Fruit fly (Drosophila melanogaster) whole organism: ENCODE data around the gene Taf1.

Experiments
- CG8478 ChIP-seq: fragments of >200 bp; optimal IDR thresholded peaks from 2 replicates; lab custom pipeline; 2018; ENCODE audit warnings: inconsistent platforms
- Dll ChIP-seq: fragments of >200 bp; optimal IDR thresholded peaks from 2 replicates; lab custom pipeline; 2017
- EcR ChIP-seq, 2 experiments: fragments of >200 bp; optimal IDR thresholded peaks; 2 replicates each; lab custom pipeline; 2017; ENCODE audit warnings: missing biosample characterization in 2 of 2, missing genetic modification characterization in 2 of 2, missing genetic modification reagents in 2 of 2
- pan ChIP-seq: fragments of >200 bp; optimal IDR thresholded peaks from 2 replicates; lab custom pipeline; 2017
- psq ChIP-seq: fragments of >200 bp; optimal IDR thresholded peaks from 2 replicates; lab custom pipeline; 2017
- usp ChIP-seq: fragments of >200 bp; optimal IDR thresholded peaks from 2 replicates; lab custom pipeline; 2017; ENCODE audit warnings: missing biosample characterization, missing genetic modification characterization, mixed read lengths

Taf1 gene

dm6 chr3R:6662613-6663288 is 16.1 kb downstream of the Taf1 start:
- no peak for TF ChIP-seq Dll (lab: Kevin White, UChicago)
- TF ChIP-seq usp (GFP tag; lab: Kevin White, UChicago): no peak
- no peak for TF ChIP-seq EcR (GFP tag; optimal IDR thresholded peaks at IDR 0.05; lab: Kevin White, UChicago)
- TF ChIP-seq psq (lab: Kevin White, UChicago): no peak
- no peak for TF ChIP-seq CG8478 (lab: Kevin White, UChicago)
- no peak for TF ChIP-seq pan (lab: Kevin White, UChicago)

dm6 chr3R:6663289-6663666 is 16.6 kb downstream of the Taf1 start:
- no peak for TF ChIP-seq Dll (lab: Kevin White, UChicago)
- TF ChIP-seq usp (GFP tag; lab: Kevin White, UChicago): no peak
- no peak for TF ChIP-seq psq (lab: Kevin White, UChicago)
- no peak for TF ChIP-seq CG8478 (lab: Kevin White, UChicago)
- TF ChIP-seq pan (lab: Kevin White, UChicago): no peak
- TF ChIP-seq EcR (GFP tag; optimal IDR thresholded peaks at IDR 0.05; lab: Kevin White, UChicago): no peak

dm6 chr3R:6664371-6665116 is 17.9 kb downstream of the Taf1 start:
- TF ChIP-seq usp (GFP tag; lab: Kevin White, UChicago) (no peak), Dll (lab: Kevin White, UChicago) (no peak), psq (lab: Kevin White, UChicago) (no peak), pan (lab: Kevin White, UChicago) (no peak), CG8478 (lab: Kevin White, UChicago) (no peak), EcR (GFP tag; optimal IDR thresholded peaks at IDR 0.05; lab: Kevin White, UChicago) (no peak)

dm6 chr3R:6665117-6665654 is 18.5 kb downstream of the Taf1 start:
- TF ChIP-seq EcR (GFP tag; optimal IDR thresholded peaks at IDR 0.05; lab: Kevin White, UChicago): no peak
- TF ChIP-seq pan (lab: Kevin White, UChicago): no peak
- TF ChIP-seq psq (lab: Kevin White, UChicago): no peak
- TF ChIP-seq CG8478 (lab: Kevin White, UChicago): no peak
- TF ChIP-seq Dll (lab: Kevin White, UChicago): no peak
- no peak for TF ChIP-seq usp (GFP tag; lab: Kevin White, UChicago)

- TF ChIP-seq EcR (GFP tag; optimal IDR thresholded peaks at IDR 0.05; lab: Kevin White, UChicago) (no peak), usp (GFP tag; lab: Kevin White, UChicago) (no peak), Dll (lab: Kevin White, UChicago) (no peak), pan (lab: Kevin White, UChicago) (no peak), CG8478 (lab: Kevin White, UChicago) (no peak), psq (lab: Kevin White, UChicago) (no peak)
Observed at dm6 chr3R:6667245-6667644, 20.6 kb downstream of the Taf1 start.

- TF ChIP-seq pan (lab: Kevin White, UChicago) (no peak), CG8478 (lab: Kevin White, UChicago) (no peak), psq (lab: Kevin White, UChicago) (no peak), usp (GFP tag; lab: Kevin White, UChicago) (no peak), EcR (GFP tag; optimal IDR thresholded peaks at IDR 0.05; lab: Kevin White, UChicago) (no peak), Dll (lab: Kevin White, UChicago) (no peak)
Observed at dm6 chr3R:6668234-6668633, 21.5 kb downstream of the Taf1 start.

- TF ChIP-seq pan (lab: Kevin White, UChicago) (no peak), psq (lab: Kevin White, UChicago) (no peak), usp (GFP tag; lab: Kevin White, UChicago) (no peak), Dll (lab: Kevin White, UChicago) (no peak), EcR (GFP tag; optimal IDR thresholded peaks at IDR 0.05; lab: Kevin White, UChicago) (no peak)
Observed at dm6 chr3R:6672303-6673007, 25.8 kb downstream of the Taf1 start.

- TF ChIP-seq CG8478 (lab: Kevin White, UChicago): no peak
Observed at dm6 chr3R:6674548-6674947, 27.9 kb downstream of the Taf1 start.

dm6 chr3R:6678480-6678879 is 31.8 kb downstream of the Taf1 start, which contains the start of gene lab:
Gene lab, minus strand, starts transcription at chr3R:6678590.
- TF ChIP-seq CG8478 (lab: Kevin White, UChicago): peak; percentile 89
- TF ChIP-seq pan (lab: Kevin White, UChicago): no peak
- peak in 1 of 2 experiments; percentile 16 for TF ChIP-seq EcR (GFP tag; optimal IDR thresholded peaks at IDR 0.05; lab: Kevin White, UChicago)

- no peak for TF ChIP-seq psq (lab: Kevin White, UChicago)
Observed at dm6 chr3R:6683135-6683534, 36.4 kb downstream of the Taf1 start.

- TF ChIP-seq EcR (GFP tag; optimal IDR thresholded peaks at IDR 0.05; lab: Kevin White, UChicago) (no peak), CG8478 (lab: Kevin White, UChicago) (no peak), Dll (lab: Kevin White, UChicago) (no peak), pan (lab: Kevin White, UChicago) (no peak), usp (GFP tag; lab: Kevin White, UChicago) (no peak), psq (lab: Kevin White, UChicago) (no peak)
Observed at dm6 chr3R:6683671-6684070, 37.0 kb downstream of the Taf1 start.
